Worm (Caenorhabditis elegans): ENCODE data around the gene Y4C6B.1.
A peak's percentile ranks its signal among the peaks of the same experiment; 100 is the strongest.

Y4C6B.1 gene

ce11 chrIV:5334518-5334917 is 19.8 kb upstream of the Y4C6B.1 start (continued):
- peak; percentile 78 for TF ChIP-seq gmeb-2 (tag; optimal IDR thresholded peaks at IDR 0.05)
- peak; percentile 67 for TF ChIP-seq ttx-3 (tag; optimal IDR thresholded peaks at IDR 0.05)
- peak; percentile 73 for TF ChIP-seq sox-4 (tag; optimal IDR thresholded peaks at IDR 0.05)
- TF ChIP-seq fax-1 (tag; optimal IDR thresholded peaks at IDR 0.05) = peak; percentile 60
- peak; percentile 15 for TF ChIP-seq rnt-1 (tag; optimal IDR thresholded peaks at IDR 0.05)
- no peak for TF ChIP-seq madf-2 (tag; optimal IDR thresholded peaks at IDR 0.05)
- TF ChIP-seq ceh-45 (GFP tag; IDR thresholded peaks at IDR 0.05) = 0 out of 2 replicates have a peak, but pooled peaks have one; percentile 64
- TF ChIP-seq hlh-8 (tag; optimal IDR thresholded peaks at IDR 0.05) = peak; percentile 19
- peak; percentile 22 for TF ChIP-seq nhr-232 (tag; optimal IDR thresholded peaks at IDR 0.05)
- peak; percentile 38 for TF ChIP-seq pha-2 (tag; optimal IDR thresholded peaks at IDR 0.05)
- TF ChIP-seq tbx-7 (tag; optimal IDR thresholded peaks at IDR 0.05) = no peak
- TF ChIP-seq elt-4 (tag; optimal IDR thresholded peaks at IDR 0.05) = no peak
- TF ChIP-seq pat-9 (tag; optimal IDR thresholded peaks at IDR 0.05) = no peak
- no peak for TF ChIP-seq unc-42 (tag; optimal IDR thresholded peaks at IDR 0.05)
- TF ChIP-seq pqm-1 (tag; optimal IDR thresholded peaks at IDR 0.05) = peak; percentile 3
- peak; percentile 68 for TF ChIP-seq hlh-13 (GFP tag; optimal IDR thresholded peaks at IDR 0.05)
- TF ChIP-seq dmd-4 (tag; optimal IDR thresholded peaks at IDR 0.05; ENCODE audit: borderline replicate concordance) = no peak
- no peak for TF ChIP-seq ceh-9 (tag; optimal IDR thresholded peaks at IDR 0.05)
- peak; percentile 35 for TF ChIP-seq ceh-31 (tag; optimal IDR thresholded peaks at IDR 0.05)
- peak; percentile 30 for TF ChIP-seq dve-1 (tag; optimal IDR thresholded peaks at IDR 0.05)
- no peak for TF ChIP-seq ama-1 (optimal IDR thresholded peaks at IDR 0.05)
- TF ChIP-seq sox-2 (GFP tag; IDR thresholded peaks at IDR 0.05) = peak; percentile 22; the same call in 1 of the 2 replicates
- peak; percentile 43 for TF ChIP-seq C08G9.2 (tag; optimal IDR thresholded peaks at IDR 0.05)
- peak; percentile 20 for TF ChIP-seq nfya-1 (tag; optimal IDR thresholded peaks at IDR 0.05)
- no peak for TF ChIP-seq pax-1 (tag; optimal IDR thresholded peaks at IDR 0.05)
- peak; percentile 73 for TF ChIP-seq che-1 (tag; optimal IDR thresholded peaks at IDR 0.05)
- TF ChIP-seq ceh-18 (tag; optimal IDR thresholded peaks at IDR 0.05) = peak; percentile 42
- TF ChIP-seq syd-9 (tag; optimal IDR thresholded peaks at IDR 0.05) = peak; percentile 8
- no peak for TF ChIP-seq pha-4 (tag; optimal IDR thresholded peaks at IDR 0.05)
- TF ChIP-seq mec-3 (tag; optimal IDR thresholded peaks at IDR 0.05; ENCODE audit: borderline replicate concordance) = no peak
- TF ChIP-seq ceh-24 (tag; optimal IDR thresholded peaks at IDR 0.05) = peak; percentile 15
- TF ChIP-seq unc-3 (GFP tag; conservative IDR thresholded peaks at IDR 0.05) = 0 out of 2 replicates have a peak, but pooled peaks have one; percentile 41
- TF ChIP-seq unc-3 (tag; optimal IDR thresholded peaks at IDR 0.05) = no peak
- TF ChIP-seq lim-6 (tag; optimal IDR thresholded peaks at IDR 0.05) = no peak
- TF ChIP-seq ceh-2 (tag; optimal IDR thresholded peaks at IDR 0.05) = peak; percentile 27
- peak; percentile 0 for TF ChIP-seq zip-5 (tag; optimal IDR thresholded peaks at IDR 0.05)
- peak; percentile 50 for TF ChIP-seq K09A11.1 (tag; optimal IDR thresholded peaks at IDR 0.05; ENCODE audit: insufficient read depth)
- TF ChIP-seq ceh-19 (GFP tag; optimal IDR thresholded peaks at IDR 0.05) = peak; percentile 63
- TF ChIP-seq unc-86 (tag; optimal IDR thresholded peaks at IDR 0.05) = peak; percentile 34
- peak; percentile 58 for TF ChIP-seq fkh-6 (tag; optimal IDR thresholded peaks at IDR 0.05)
- TF ChIP-seq ref-2 (tag; optimal IDR thresholded peaks at IDR 0.05) = no peak
- peak; percentile 35 for TF ChIP-seq F13H6.1 (tag; optimal IDR thresholded peaks at IDR 0.05)
- TF ChIP-seq ceh-34 (tag; optimal IDR thresholded peaks at IDR 0.05) = peak; percentile 48
- TF ChIP-seq elt-2 (tag; optimal IDR thresholded peaks at IDR 0.05) = peak; percentile 72
- no peak for TF ChIP-seq hlh-30 (tag; optimal IDR thresholded peaks at IDR 0.05; ENCODE audit: insufficient read depth)
- TF ChIP-seq ceh-6 (GFP tag; optimal IDR thresholded peaks at IDR 0.05) = no peak

All from whole organism, late embryonic.